Fruit fly (Drosophila melanogaster): ENCODE data around the gene Ser.
A peak's percentile ranks its signal among the peaks of the same experiment; 100 is the strongest.

The Ser gene

dm6 chr3R:27149884-27150676 is 44.0 kb downstream of the Ser start:
- TF ChIP-seq CG14711 (tag; optimal IDR thresholded peaks at IDR 0.05) (no peak), Mnt (GFP tag; optimal IDR thresholded peaks at IDR 0.05) (peak; percentile 55), Crg-1 (GFP tag; optimal IDR thresholded peaks at IDR 0.05) (peak; percentile 3), cic (GFP tag; optimal IDR thresholded peaks at IDR 0.05) (peak; percentile 80), CG12768 (GFP tag; optimal IDR thresholded peaks at IDR 0.05) (peak; percentile 48), Clk (GFP tag; optimal IDR thresholded peaks at IDR 0.05) (no peak), pad (GFP tag; optimal IDR thresholded peaks at IDR 0.05) (peak; percentile 4), bab1 (GFP tag; optimal IDR thresholded peaks at IDR 0.05) (peak; percentile 8), CG33017 (tag; optimal IDR thresholded peaks at IDR 0.05) (peak; percentile 11), CG7101 (tag; optimal IDR thresholded peaks at IDR 0.05) (no peak), CG5204 (GFP tag; optimal IDR thresholded peaks at IDR 0.05) (no peak), tj (GFP tag; optimal IDR thresholded peaks at IDR 0.05) (peak; percentile 97), ovo (GFP tag; optimal IDR thresholded peaks at IDR 0.05) (no peak), CG11617 (GFP tag; optimal IDR thresholded peaks at IDR 0.05) (peak; percentile 15), kay (GFP tag; ENCODE audit: borderline replicate concordance) (peak; percentile 92)

- TF ChIP-seq Mnt (GFP tag; optimal IDR thresholded peaks at IDR 0.05): no peak
- TF ChIP-seq CG12768 (GFP tag; optimal IDR thresholded peaks at IDR 0.05): no peak
- no peak for TF ChIP-seq Clk (GFP tag; optimal IDR thresholded peaks at IDR 0.05)
- TF ChIP-seq toe (GFP tag; optimal IDR thresholded peaks at IDR 0.05): no peak
- TF ChIP-seq tj (GFP tag; optimal IDR thresholded peaks at IDR 0.05): no peak
- no peak for TF ChIP-seq pad (GFP tag; optimal IDR thresholded peaks at IDR 0.05)
- no peak for TF ChIP-seq CG5204 (GFP tag; optimal IDR thresholded peaks at IDR 0.05)
- peak; percentile 12 for TF ChIP-seq CG7101 (tag; optimal IDR thresholded peaks at IDR 0.05)
- no peak for TF ChIP-seq bab1 (GFP tag; optimal IDR thresholded peaks at IDR 0.05)
- peak; percentile 40 for TF ChIP-seq CG7045 (GFP tag; optimal IDR thresholded peaks at IDR 0.05)
- no peak for TF ChIP-seq cnc (optimal IDR thresholded peaks at IDR 0.05)
- TF ChIP-seq ovo (GFP tag; optimal IDR thresholded peaks at IDR 0.05): no peak
- TF ChIP-seq cic (GFP tag; optimal IDR thresholded peaks at IDR 0.05): peak; percentile 51
Observed at dm6 chr3R:27148812-27149769, 45.0 kb downstream of the Ser start.

DNA sequence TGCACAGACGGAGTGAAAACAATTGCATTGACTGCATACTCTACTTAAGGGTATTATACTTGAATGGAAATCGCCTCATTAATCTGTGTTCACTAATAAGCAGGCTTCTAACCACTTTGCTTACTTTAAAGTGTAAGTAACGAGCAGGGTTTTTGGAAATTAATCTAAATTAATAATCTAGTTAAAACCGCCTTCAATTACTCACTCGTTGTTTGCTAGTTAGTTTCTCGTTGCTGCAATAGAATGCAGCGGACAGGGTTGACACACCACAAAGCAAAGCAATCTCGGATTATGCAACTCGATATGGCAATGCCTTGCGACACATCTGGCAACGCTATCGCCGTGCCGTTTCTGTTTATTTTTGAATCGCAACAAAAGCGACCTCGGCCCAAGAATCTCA is 54.1 kb downstream of the Ser start:
- TF ChIP-seq Crg-1 (GFP tag; optimal IDR thresholded peaks at IDR 0.05) (no peak), toe (GFP tag; optimal IDR thresholded peaks at IDR 0.05) (no peak), CG11617 (GFP tag; optimal IDR thresholded peaks at IDR 0.05) (no peak), ovo (GFP tag; optimal IDR thresholded peaks at IDR 0.05) (no peak), CG14711 (tag; optimal IDR thresholded peaks at IDR 0.05) (peak; percentile 56), cic (GFP tag; optimal IDR thresholded peaks at IDR 0.05) (no peak), kay (GFP tag; ENCODE audit: borderline replicate concordance) (peak; percentile 38)

DNA sequence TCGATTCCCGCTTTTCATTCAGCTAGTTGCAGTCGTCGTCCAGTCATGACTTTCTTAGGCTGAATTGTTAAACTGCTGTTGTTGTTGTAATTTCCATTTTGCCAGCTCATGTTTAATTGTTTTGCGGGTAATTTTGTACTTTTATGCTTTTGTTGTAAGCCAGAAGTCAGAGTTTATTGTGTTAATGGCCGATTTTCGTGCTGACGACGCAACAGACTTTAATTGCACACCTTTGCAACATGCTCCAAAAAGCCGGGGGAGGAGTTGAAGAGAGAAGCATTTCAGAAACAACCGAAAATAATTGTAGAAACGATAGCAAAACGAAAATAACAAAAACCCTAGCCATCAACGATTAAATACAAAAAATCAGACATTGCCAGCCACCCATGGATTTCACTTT is 55.4 kb downstream of the Ser start:
- TF ChIP-seq tj (GFP tag; optimal IDR thresholded peaks at IDR 0.05) (peak; percentile 95), Mnt (GFP tag; optimal IDR thresholded peaks at IDR 0.05) (no peak)

DNA sequence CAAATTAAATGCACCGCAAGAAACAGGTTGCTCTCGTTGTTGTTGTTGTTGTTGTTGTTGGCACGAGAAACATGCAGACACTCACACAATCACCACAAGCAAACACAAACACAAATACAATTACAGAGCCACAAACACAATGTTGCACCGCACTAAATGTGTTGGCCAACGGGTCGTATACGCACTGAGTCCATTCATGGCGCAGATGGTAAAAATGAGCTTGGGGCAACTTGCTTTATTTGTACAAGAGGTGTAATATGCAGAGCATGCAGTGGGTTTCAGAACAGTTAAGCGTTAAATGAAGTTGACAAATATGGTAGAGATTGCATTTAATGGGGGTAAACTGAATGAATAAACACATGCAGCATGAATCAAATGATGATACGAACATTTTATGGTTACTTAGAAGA is 56.1 kb downstream of the Ser start:
- TF ChIP-seq Crg-1 (GFP tag; optimal IDR thresholded peaks at IDR 0.05) (no peak), ovo (GFP tag; optimal IDR thresholded peaks at IDR 0.05) (no peak), CG5204 (GFP tag; optimal IDR thresholded peaks at IDR 0.05) (no peak), CG7101 (tag; optimal IDR thresholded peaks at IDR 0.05) (no peak), CG12768 (GFP tag; optimal IDR thresholded peaks at IDR 0.05) (no peak), CG7045 (GFP tag; optimal IDR thresholded peaks at IDR 0.05) (no peak), tj (GFP tag; optimal IDR thresholded peaks at IDR 0.05) (no peak), CG14711 (tag; optimal IDR thresholded peaks at IDR 0.05) (no peak), kay (GFP tag; ENCODE audit: borderline replicate concordance) (no peak), bab1 (GFP tag; optimal IDR thresholded peaks at IDR 0.05) (no peak), pad (GFP tag; optimal IDR thresholded peaks at IDR 0.05) (no peak), CG33017 (tag; optimal IDR thresholded peaks at IDR 0.05) (no peak), Hr96 (GFP tag; optimal IDR thresholded peaks at IDR 0.05) (no peak), Mnt (GFP tag; optimal IDR thresholded peaks at IDR 0.05) (no peak), CG1620 (GFP tag; optimal IDR thresholded peaks at IDR 0.05) (no peak), toe (GFP tag; optimal IDR thresholded peaks at IDR 0.05) (no peak), cic (GFP tag; optimal IDR thresholded peaks at IDR 0.05) (no peak), Clk (GFP tag; optimal IDR thresholded peaks at IDR 0.05) (no peak)
